Fruit fly (Drosophila melanogaster): ENCODE measurements around the gene Sec13.

DNA sequence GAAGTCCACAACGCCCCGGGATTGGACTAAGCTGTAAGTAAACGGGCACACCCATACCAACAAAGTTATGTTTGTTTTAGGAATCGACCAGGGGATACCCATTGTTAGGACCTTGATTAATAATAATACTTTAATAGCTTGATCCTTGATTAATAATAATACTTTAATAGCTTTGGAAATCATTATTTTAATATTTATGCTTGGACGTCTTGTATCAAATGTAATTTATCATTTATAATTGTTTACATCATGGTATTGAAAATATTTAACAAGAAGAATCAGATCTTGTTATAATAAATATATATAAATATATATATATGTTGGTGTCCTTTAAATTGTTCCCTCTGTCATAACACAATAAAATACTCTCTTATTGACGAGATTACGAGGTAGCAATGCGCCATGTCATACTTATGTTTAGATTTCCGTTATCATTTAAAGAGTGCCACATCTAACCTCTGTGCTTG is 875 bp downstream of the Sec13 start:
- no peak for TF ChIP-seq usp (GFP tag; optimal IDR thresholded peaks at IDR 0.05)
- TF ChIP-seq h (GFP tag; optimal IDR thresholded peaks at IDR 0.05), result peak; percentile 68
- no peak for TF ChIP-seq pan (optimal IDR thresholded peaks at IDR 0.05)
- TF ChIP-seq psq (GFP tag; optimal IDR thresholded peaks at IDR 0.05), result peak; percentile 78
- TF ChIP-seq dsf (GFP tag; optimal IDR thresholded peaks at IDR 0.05; ENCODE audit: borderline replicate concordance), result no peak
- TF ChIP-seq OdsH (GFP tag; optimal IDR thresholded peaks at IDR 0.05), result peak; percentile 83
- no peak for TF ChIP-seq Abd-B (GFP tag; optimal IDR thresholded peaks at IDR 0.05)

All from whole organism, wandering third instar larva.